Worm (Caenorhabditis elegans) whole organism, midembryonic: ENCODE measurements around the gene orc-4.

Experiments
- T22C8.4 ChIP-seq: fragments of 200-800 bp; sonication (Bioruptor generic); IDR thresholded peaks from 2 replicates; pipeline ENCODE4 v1.3.6; 2022; ENCODE audit warnings: missing genetic modification characterization, missing compliant biosample characterization
- klf-2 ChIP-seq: fragments of 200-800 bp; sonication (Bioruptor generic); conservative IDR thresholded peaks from 2 replicates; pipeline ENCODE4 v1.3.6; 2022; ENCODE audit warnings: missing genetic modification reagents, missing genetic modification characterization, missing compliant biosample characterization
- tab-1 ChIP-seq: fragments of 200-800 bp; sonication (Bioruptor generic); IDR thresholded peaks from 2 replicates; pipeline ENCODE4 v1.3.6; 2022; ENCODE audit warnings: missing genetic modification characterization, missing compliant biosample characterization
- ztf-29 ChIP-seq: fragments of 200-800 bp; sonication (Bioruptor generic); IDR thresholded peaks from 2 replicates; pipeline ENCODE4 v1.3.6; 2022; ENCODE audit warnings: missing genetic modification reagents, missing genetic modification characterization, missing compliant biosample characterization

DNA sequence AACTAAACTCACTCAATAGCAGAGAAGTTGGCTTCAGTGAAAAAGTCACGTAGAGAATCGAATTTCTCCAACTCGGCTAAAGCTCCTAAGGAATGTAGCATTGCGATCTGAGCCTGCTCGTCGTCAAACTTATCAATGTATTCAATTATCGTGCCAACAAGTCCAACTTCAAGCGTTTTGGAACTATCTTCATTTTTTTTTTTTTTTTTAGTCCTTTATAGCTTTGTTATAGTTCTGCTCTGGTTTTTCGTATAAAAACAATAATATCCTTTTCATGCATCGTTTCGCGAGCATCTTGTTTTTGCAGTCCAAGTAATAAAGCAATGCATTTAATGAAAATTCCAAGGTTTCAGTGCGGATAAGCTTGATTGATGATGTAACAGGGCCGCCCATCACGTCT is 43.1 kb downstream of the orc-4 start, which contains the start of gene Y39A1A.31:
- TF ChIP-seq T22C8.4 (GFP tag; lab: Robert Waterston, UW) (no peak), tab-1 (GFP tag; lab: Robert Waterston, UW) (no peak), ztf-29 (GFP tag; lab: Robert Waterston, UW) (no peak), klf-2 (GFP tag; lab: Robert Waterston, UW) (no peak)
